Worm (Caenorhabditis elegans) whole organism, L1 larva: ENCODE data around the gene otub-1.
A peak's percentile ranks its signal among the peaks of the same experiment; 100 is the strongest.

Source experiments
- dpl-1 ChIP-seq, 3 experiments: fragments of 150-350 bp in 2 of 3; sonication (generic microtip) in 1 of 3; optimal IDR thresholded peaks; 2 replicates each; lab custom pipeline; 2014 to 2017; ENCODE audit warnings: missing biosample characterization in 3 of 3, missing genetic modification characterization in 3 of 3, missing genetic modification reagents in 3 of 3
- elt-2 ChIP-seq: sonication (generic microtip); optimal IDR thresholded peaks from 2 replicates; lab custom pipeline; 2016; ENCODE audit warnings: missing genetic modification characterization, mild to moderate bottlenecking, inconsistent platforms, missing compliant biosample characterization, missing genetic modification reagents
- elt-3 ChIP-seq, 6 experiments: fragments of 150-350 bp in 1 of 6; sonication (generic microtip); optimal IDR thresholded peaks; 2 replicates each; lab custom pipeline; 2017 to 2018; ENCODE audit warnings: missing biosample characterization in 6 of 6, missing genetic modification characterization in 6 of 6, inconsistent platforms in 1 of 6
- nhr-20 ChIP-seq: sonication (generic microtip); optimal IDR thresholded peaks from 2 replicates; lab custom pipeline; 2016; ENCODE audit warnings: mild to moderate bottlenecking, missing genetic modification characterization, missing compliant biosample characterization
- nhr-28 ChIP-seq: fragments of 150-350 bp; optimal IDR thresholded peaks from 2 replicates; lab custom pipeline; 2014; ENCODE audit warnings: missing biosample characterization, missing genetic modification characterization
- rnt-1 ChIP-seq: sonication (generic microtip); optimal IDR thresholded peaks from 2 replicates; lab custom pipeline; 2016; ENCODE audit warnings: mild to moderate bottlenecking, missing genetic modification characterization, moderate library complexity, missing compliant biosample characterization

- peak; percentile 31 for TF ChIP-seq rnt-1 (tag; lab: Kevin White, UChicago)
- peak; percentile 82 to 89 (median 85) for TF ChIP-seq dpl-1 (GFP tag; optimal IDR thresholded peaks at IDR 0.05; lab: Kevin White, UChicago)
- TF ChIP-seq elt-3 (tag; optimal IDR thresholded peaks at IDR 0.05; lab: Kevin White, UChicago) = peak in 1 of 6 experiments; percentile 8
- no peak for TF ChIP-seq nhr-28 (tag; lab: Kevin White, UChicago)
- TF ChIP-seq elt-2 = no peak
- peak; percentile 13 for TF ChIP-seq nhr-20 (tag; lab: Kevin White, UChicago)
These were observed 6.6 kb upstream of the otub-1 start, which contains the start of the genes mcm-3 and C25D7.15 for ce11 chrV:15059534-15059933.
